Fruit fly (Drosophila melanogaster): ENCODE data around the gene CG15369.

- TF ChIP-seq kay (GFP tag; ENCODE audit: borderline replicate concordance) (no peak), CG12768 (GFP tag; optimal IDR thresholded peaks at IDR 0.05) (no peak), ovo (GFP tag; optimal IDR thresholded peaks at IDR 0.05) (no peak), CG5204 (GFP tag; optimal IDR thresholded peaks at IDR 0.05) (peak; percentile 17), cnc (optimal IDR thresholded peaks at IDR 0.05) (no peak), bab1 (GFP tag; optimal IDR thresholded peaks at IDR 0.05) (no peak), CG7045 (GFP tag; optimal IDR thresholded peaks at IDR 0.05) (no peak), Crg-1 (GFP tag; optimal IDR thresholded peaks at IDR 0.05) (no peak), CG7101 (tag; optimal IDR thresholded peaks at IDR 0.05) (no peak), tj (GFP tag; optimal IDR thresholded peaks at IDR 0.05) (no peak), CG11617 (GFP tag; optimal IDR thresholded peaks at IDR 0.05) (no peak), pad (GFP tag; optimal IDR thresholded peaks at IDR 0.05) (no peak), Clk (GFP tag; optimal IDR thresholded peaks at IDR 0.05) (no peak), Hr96 (GFP tag; optimal IDR thresholded peaks at IDR 0.05) (no peak)
Observed at dm6 chrX:9223182-9223581, 6.5 kb downstream of the CG15369 start, which contains the start of gene t.
